Worm (Caenorhabditis elegans) whole organism, young adult: ENCODE measurements around the gene D1053.4.

ENCODE experiments used
- Y53F4B.3 ChIP-seq: fragments of 200-800 bp; sonication (Bioruptor generic); IDR thresholded peaks from 2 replicates; pipeline ENCODE4 v1.3.6; 2022; ENCODE audit warnings: missing genetic modification reagents, missing genetic modification characterization, missing compliant biosample characterization
- Y56A3A.18 ChIP-seq: fragments of 200-800 bp; sonication (Bioruptor generic); IDR thresholded peaks from 2 replicates; pipeline ENCODE4 v1.3.6; 2022; ENCODE audit warnings: missing genetic modification reagents, missing genetic modification characterization, missing compliant biosample characterization
- aptf-2 ChIP-seq: fragments of 200-800 bp; sonication (Bioruptor generic); conservative IDR thresholded peaks from 2 replicates; pipeline ENCODE4 v1.3.6; 2022; ENCODE audit warnings: missing genetic modification reagents, missing genetic modification characterization, missing compliant biosample characterization
- atf-7 ChIP-seq: sonication (generic microtip); optimal IDR thresholded peaks from 2 replicates; lab custom pipeline; 2017; ENCODE audit warnings: mild to moderate bottlenecking, missing genetic modification characterization, missing compliant biosample characterization
- attf-6 ChIP-seq: fragments of 200-800 bp; sonication (Bioruptor generic); IDR thresholded peaks from 2 replicates; pipeline ENCODE4 v1.3.6; 2022; ENCODE audit warnings: missing genetic modification reagents, missing genetic modification characterization, missing compliant biosample characterization
- dox-1 ChIP-seq: fragments of 200-800 bp; sonication (Bioruptor generic); IDR thresholded peaks from 2 replicates; pipeline ENCODE4 v1.3.6; 2022; ENCODE audit warnings: missing genetic modification reagents, missing genetic modification characterization, missing compliant biosample characterization
- egrh-3 ChIP-seq: fragments of 200-800 bp; sonication (Bioruptor generic); IDR thresholded peaks from 2 replicates; pipeline ENCODE4 v1.3.6; 2022; ENCODE audit warnings: missing genetic modification reagents, missing genetic modification characterization, missing compliant biosample characterization
- gei-17 ChIP-seq: fragments of 200-800 bp; sonication (Bioruptor generic); optimal IDR thresholded peaks from 2 replicates; lab custom pipeline; 2018; ENCODE audit warnings: mild to moderate bottlenecking, missing genetic modification characterization, missing compliant biosample characterization
- hlh-26 ChIP-seq: fragments of 200-800 bp; sonication (Bioruptor generic); conservative IDR thresholded peaks from 2 replicates; pipeline ENCODE4 v1.3.6; 2022; ENCODE audit warnings: missing genetic modification reagents, missing genetic modification characterization, missing compliant biosample characterization
- hmg-1.2 ChIP-seq: fragments of 200-800 bp; sonication (Bioruptor generic); IDR thresholded peaks from 2 replicates; pipeline ENCODE4 v1.3.6; 2022; ENCODE audit warnings: missing genetic modification reagents, missing genetic modification characterization, missing compliant biosample characterization
- lin-40 ChIP-seq: sonication (generic microtip); optimal IDR thresholded peaks from 2 replicates; lab custom pipeline; 2016; ENCODE audit warnings: missing genetic modification characterization, mild to moderate bottlenecking, missing compliant biosample characterization, missing genotype, missing genetic modification reagents
- madf-6 ChIP-seq: fragments of 200-800 bp; sonication (Bioruptor generic); IDR thresholded peaks from 2 replicates; pipeline ENCODE4 v1.3.6; 2022; ENCODE audit warnings: missing genetic modification reagents, missing genetic modification characterization, missing compliant biosample characterization
- mcd-1 ChIP-seq: fragments of 200-800 bp; sonication (Bioruptor generic); IDR thresholded peaks from 2 replicates; pipeline ENCODE4 v1.3.6; 2022; ENCODE audit warnings: missing genetic modification reagents, missing genetic modification characterization, missing compliant biosample characterization
- nhr-27 ChIP-seq: fragments of 200-800 bp; sonication (Bioruptor generic); optimal IDR thresholded peaks from 2 replicates; lab custom pipeline; 2018; ENCODE audit warnings: mild to moderate bottlenecking, missing genetic modification characterization, moderate library complexity, missing compliant biosample characterization
- nhr-90 ChIP-seq: sonication (generic microtip); optimal IDR thresholded peaks from 2 replicates; lab custom pipeline; 2016; ENCODE audit warnings: missing genotype, mild to moderate bottlenecking, missing genetic modification characterization, missing compliant biosample characterization
- unc-130 ChIP-seq: sonication (generic microtip); optimal IDR thresholded peaks from 2 replicates; lab custom pipeline; 2016; ENCODE audit warnings: missing genetic modification reagents, missing genetic modification characterization, missing compliant biosample characterization
- zim-3 ChIP-seq: sonication (generic microtip); optimal IDR thresholded peaks from 2 replicates; lab custom pipeline; 2017; ENCODE audit warnings: mild to moderate bottlenecking, missing genetic modification characterization, moderate library complexity, missing compliant biosample characterization

The D1053.4 gene

ce11 chrX:11673063-11673759 is 50.4 kb downstream of the D1053.4 start:
- TF ChIP-seq aptf-2 (GFP tag; lab: Robert Waterston, UW) (no peak), nhr-27 (tag; lab: Kevin White, UChicago) (no peak), unc-130 (GFP tag; lab: Kevin White, UChicago) (no peak), gei-17 (no peak), mcd-1 (no peak), hmg-1.2 (GFP tag; lab: Robert Waterston, UW) (no peak), atf-7 (tag; lab: Kevin White, UChicago) (no peak), Y56A3A.18 (GFP tag; lab: Robert Waterston, UW) (no peak), egrh-3 (no peak), Y53F4B.3 (GFP tag; lab: Robert Waterston, UW) (no peak), madf-6 (GFP tag; lab: Robert Waterston, UW) (no peak), hlh-26 (no peak), dox-1 (GFP tag; lab: Robert Waterston, UW) (no peak), attf-6 (no peak), lin-40 (no peak), zim-3 (tag; lab: Kevin White, UChicago) (no peak), nhr-90 (no peak)
